Fruit fly (Drosophila melanogaster) ovary, adult (tissue): Measurements from ENCODE around the gene CG12278.

Experiments used
- CG17801 ChIP-seq: fragments of 200-800 bp; optimal IDR thresholded peaks from 2 replicates; lab custom pipeline; 2019; ENCODE audit warnings: missing biosample characterization, mild to moderate bottlenecking, missing genetic modification characterization, moderate library complexity; ENCODE audit not compliant: partially characterized antibody

Gene CG12278

DNA sequence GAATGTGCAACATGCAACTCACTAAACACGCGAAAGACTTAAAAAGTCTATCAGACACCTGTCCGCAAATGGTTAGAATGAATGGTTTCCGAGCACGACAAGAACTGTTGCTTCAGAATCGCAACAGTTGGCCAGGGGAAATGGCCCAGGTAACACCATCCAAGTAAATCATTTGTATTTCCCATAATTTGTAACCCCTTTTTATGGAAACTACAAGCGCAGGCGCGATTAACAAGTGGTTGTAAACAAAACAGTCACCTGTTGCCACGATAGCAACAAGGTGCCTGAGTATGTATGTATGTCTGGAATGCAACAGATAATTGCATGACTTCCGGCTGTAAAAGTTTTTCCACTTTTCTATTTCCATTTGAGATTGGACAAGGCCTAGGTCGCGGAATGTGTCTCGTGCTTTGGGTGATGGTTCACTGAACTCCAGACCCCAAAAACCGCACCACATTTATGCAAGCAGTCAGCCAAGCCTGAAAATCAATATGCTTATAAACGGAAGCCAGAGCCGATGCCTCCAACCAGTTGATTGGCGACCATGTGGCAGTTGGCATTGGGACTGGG is at the start of gene CG12278:
TSS of gene CG12278 (plus strand) at position 520 of the 570 bp plus-strand sequence.
- TF ChIP-seq CG17801 (GFP tag; lab: Kevin White, UChicago) = no peak

DNA sequence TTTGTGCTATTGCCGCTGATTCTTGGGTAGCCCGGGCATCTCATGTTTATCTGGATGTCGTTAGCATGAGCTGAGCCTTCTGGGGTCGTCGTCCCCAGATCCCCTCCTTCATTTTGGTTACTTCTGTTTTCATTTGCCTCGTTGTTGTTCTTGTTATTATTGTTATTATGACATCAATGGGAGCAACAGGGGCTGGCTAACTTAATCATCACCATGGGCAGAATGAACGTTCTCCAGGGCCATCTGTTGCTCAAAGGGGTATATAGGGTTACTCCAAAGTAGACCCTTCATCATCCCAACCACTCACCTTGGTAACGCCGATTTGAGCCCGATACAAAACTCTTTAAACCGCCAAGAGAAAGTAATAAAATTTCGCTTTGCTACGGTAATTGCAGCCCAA is 45.5 kb upstream of the CG12278 start:
- no peak for TF ChIP-seq CG17801 (GFP tag; lab: Kevin White, UChicago)

DNA sequence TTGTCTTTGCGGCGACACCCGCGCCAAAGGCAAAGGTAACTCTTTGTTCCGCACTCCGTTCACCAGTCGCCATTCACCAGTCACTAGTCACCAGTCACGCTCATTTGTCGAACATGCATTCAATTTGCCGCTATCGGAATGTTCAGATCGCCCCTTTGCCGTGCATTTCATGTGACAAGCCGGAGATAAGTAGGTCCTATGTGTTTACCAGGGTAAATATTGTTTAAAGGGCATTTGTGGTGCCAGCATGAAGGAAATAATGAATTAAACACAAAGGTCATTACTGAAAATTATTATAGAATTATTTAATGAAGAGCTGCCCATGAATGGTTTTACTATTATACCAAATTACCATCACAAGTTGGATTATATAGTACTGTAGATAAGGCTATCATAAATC is 42.7 kb upstream of the CG12278 start:
- no peak for TF ChIP-seq CG17801 (GFP tag; lab: Kevin White, UChicago)

DNA sequence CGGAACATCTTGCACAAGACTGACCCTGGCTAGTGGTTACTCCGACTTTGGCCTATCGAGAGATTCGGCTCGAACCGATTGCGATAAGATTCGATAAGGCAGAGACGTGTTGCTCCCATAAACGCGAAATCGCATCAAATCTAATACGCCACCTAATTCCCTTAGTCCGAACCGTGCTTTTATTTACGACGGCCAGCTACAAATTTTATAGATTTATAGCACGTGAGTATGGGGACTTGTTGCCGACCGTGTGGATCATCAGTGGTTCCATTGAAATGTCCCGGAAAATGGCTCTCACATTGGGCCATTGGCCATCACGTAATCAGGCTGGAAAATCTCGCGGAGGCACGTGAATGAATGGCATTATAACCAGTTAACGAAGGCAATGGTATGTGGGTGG is 36.9 kb upstream of the CG12278 start, which contains the start of gene Alp5:
TSS of gene Alp5 (minus strand) at position 24 of the 400 bp plus-strand sequence.
- no peak for TF ChIP-seq CG17801 (GFP tag; lab: Kevin White, UChicago)

DNA sequence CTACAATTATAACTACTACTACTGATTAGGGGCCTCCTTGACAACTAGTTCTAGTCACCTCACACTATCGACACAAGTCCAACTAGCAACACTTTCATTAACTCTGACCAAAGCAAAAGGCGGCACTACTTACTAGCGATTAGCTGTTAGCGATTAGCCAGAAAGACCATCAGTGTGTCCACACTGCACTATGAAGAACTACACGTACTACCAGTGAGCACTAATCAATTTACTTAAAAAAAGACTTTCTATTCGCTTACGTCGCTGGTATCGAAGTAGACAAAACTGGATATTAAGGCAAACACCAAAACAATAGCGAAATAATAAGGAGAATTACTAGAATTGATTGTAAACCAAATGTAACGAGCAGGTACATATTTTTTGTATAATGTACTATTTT is 30.1 kb upstream of the CG12278 start:
- TF ChIP-seq CG17801 (GFP tag; lab: Kevin White, UChicago) = no peak

DNA sequence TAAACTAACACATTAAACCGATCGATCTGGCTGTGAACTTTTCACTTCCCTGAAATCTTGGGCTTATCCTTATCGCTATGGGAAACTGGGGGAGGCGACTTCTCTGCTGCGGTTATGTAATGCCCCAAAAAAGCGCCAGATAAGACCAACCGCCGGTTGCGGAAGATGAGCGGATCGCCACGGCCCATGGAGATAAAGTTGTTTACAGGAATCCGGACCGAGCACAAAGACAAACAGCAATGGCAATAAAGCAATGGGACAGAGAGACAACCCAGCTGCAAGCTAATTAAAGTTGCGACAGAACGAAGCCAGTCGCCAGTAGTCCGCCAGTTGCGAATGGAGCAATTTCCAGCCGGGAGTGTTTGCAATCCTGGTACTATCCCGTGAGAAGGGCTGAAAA is 28.2 kb upstream of the CG12278 start, which contains the start of gene CG5697:
TSS of gene CG5697 (plus strand) at position 314 of the 400 bp plus-strand sequence.
- TF ChIP-seq CG17801 (GFP tag; lab: Kevin White, UChicago) = no peak

DNA sequence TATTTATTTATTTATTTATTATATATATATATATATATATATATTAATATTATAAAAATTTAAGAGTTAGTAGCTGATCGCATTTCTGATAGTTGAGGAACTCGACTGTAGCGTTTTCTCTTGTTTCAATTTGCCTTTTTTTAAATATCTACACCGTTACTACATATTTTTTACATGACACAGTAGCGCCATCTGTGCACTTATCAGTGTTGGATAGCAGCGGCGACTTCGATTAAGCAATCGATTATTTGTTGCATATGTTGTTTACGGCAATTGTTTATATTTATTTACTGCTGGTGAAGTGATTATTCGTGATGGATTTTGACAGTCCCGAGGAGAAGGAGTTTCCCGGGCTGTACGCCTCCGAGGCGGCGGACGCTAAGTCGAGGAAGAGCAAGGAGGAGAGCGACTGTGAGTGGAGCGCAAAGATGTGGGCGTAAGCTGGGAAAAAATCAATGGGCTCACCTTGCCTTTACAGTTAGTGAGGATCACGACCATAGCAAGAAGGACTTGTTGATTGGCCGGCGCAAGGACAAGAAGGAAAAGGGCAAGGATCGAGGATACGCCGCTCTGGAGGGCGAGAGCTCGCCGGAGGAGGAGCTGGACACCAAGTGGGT is 26.3 kb upstream of the CG12278 start, which contains the start of gene Rlip:
TSS of gene Rlip (plus strand) at position 221 of the 617 bp plus-strand sequence.
- peak; percentile 69 for TF ChIP-seq CG17801 (GFP tag; lab: Kevin White, UChicago)

DNA sequence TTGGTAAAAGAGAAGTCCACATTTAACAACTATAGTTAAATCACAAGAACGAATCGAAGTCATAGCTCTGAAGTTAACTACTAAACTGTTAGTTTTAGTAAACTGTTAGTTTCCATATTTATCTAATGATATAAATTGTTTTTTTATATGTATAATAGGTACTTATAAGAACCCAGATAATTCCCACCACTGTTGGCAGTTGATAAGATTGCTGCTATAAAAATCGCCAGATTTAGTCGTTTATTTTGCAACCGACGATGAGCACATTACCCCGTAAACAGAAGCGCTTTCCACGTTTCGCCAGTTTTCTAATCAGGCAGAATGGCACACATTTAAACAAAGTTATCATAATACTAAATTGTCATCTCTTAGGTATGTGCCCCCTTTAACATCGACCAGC is 24.8 kb upstream of the CG12278 start:
- no peak for TF ChIP-seq CG17801 (GFP tag; lab: Kevin White, UChicago)

DNA sequence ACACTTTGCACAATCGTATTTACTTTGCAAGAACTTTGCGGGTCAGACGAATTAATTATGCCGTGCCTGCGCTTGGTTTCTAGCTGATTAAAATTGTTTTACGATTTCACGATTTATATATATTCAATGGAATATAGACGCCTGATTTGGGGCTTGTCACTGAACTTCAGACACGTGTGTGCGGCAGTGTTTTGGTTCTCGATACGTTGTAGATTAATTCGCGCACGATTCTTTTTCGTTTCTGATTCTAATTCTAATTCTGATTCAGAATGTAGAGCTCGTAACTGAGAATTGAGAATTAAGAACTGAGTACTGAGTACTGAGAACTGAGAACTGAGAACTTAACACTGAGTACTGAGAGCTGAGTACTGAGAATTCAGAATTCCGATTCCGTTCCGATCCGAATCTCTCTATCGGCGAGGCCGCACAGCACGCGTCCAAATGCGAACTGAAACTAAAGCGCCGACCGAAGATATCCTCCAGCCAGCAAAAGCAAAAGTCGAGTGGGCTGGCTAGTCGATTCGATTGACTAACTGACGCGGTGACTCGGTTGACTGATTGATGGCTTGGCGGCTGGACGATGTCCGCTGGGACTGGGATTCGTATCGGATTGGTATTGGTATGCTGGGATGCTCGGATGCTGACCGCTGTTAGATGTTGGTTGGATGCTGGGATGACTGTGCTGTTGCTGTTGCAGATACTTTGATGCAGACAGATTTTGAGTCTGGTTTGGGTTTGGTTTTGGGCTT is 20.9 kb upstream of the CG12278 start:
- TF ChIP-seq CG17801 (GFP tag; lab: Kevin White, UChicago) = no peak

DNA sequence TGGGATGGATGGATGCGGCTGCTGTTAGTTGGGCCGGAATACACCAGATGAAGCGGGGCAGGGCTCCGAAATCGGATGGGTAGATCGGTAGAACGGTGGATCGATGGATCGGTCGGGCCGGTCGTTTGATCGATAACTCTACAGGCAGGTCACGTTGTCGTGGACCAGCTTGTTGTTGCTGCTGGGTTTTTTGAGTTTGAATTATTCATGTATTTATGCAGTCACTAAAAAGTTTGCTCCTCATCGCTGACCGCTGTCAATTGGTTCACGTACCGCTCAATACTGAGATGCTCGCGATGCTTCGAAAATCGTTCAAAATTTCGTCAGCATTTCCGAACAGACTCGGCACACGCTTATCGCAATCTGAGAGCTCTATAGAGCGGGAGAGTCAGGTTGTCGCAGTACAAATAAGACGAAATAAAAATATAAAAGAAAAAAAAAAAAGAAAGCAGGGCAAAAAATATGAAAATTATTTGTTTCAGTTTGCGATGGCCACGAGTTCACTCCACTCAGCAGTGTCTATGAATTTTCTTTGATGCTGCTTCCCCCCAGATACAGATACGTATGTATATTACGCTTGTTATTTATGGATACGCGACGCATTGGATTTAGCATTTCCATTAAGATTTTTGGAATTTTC is 19.8 kb upstream of the CG12278 start, which contains the start of gene peg:
TSS of gene peg (minus strand) at position 262 of the 640 bp plus-strand sequence.
- no peak for TF ChIP-seq CG17801 (GFP tag; lab: Kevin White, UChicago)

DNA sequence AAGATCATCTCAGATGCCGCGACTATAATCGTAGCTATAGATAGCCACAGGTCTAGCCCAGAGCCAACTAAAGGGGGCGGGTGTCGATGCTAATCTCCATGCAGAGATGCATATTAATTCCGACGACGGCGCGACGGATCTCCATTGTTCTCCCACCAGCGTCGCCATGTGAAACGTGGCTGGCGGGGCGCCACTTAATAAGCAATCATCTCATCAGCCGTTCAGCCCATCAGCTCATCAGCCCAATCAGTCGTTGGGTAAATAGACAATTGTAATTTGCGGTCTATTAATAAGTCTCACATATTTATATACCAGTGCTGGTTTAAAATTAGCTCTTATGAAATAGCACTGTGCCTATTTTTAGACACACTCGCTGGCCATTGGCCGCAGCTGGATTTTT is 18.4 kb upstream of the CG12278 start:
- no peak for TF ChIP-seq CG17801 (GFP tag; lab: Kevin White, UChicago)

DNA sequence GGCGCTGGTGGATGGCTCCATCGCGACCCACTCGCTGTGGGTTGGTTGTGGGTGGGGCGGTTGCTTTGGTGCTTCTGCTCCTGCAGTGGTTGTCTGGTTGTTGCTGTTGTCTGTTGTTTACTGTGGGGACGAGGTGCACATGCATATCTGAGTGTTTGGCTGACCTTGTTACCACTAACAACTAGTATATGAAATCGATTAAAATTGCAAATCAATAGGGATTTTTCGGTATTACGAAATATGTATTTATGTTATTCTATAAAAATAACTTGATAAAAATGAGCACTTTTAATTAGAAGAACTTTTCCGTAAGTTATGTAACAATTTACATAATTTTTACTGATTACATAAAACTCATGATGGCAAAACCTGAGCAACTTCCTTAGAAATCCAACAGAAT is 1.5 kb upstream of the CG12278 start, which contains the start of gene Dhc93AB:
TSS of gene Dhc93AB (minus strand) at position 101 of the 400 bp plus-strand sequence.
- no peak for TF ChIP-seq CG17801 (GFP tag; lab: Kevin White, UChicago)

DNA sequence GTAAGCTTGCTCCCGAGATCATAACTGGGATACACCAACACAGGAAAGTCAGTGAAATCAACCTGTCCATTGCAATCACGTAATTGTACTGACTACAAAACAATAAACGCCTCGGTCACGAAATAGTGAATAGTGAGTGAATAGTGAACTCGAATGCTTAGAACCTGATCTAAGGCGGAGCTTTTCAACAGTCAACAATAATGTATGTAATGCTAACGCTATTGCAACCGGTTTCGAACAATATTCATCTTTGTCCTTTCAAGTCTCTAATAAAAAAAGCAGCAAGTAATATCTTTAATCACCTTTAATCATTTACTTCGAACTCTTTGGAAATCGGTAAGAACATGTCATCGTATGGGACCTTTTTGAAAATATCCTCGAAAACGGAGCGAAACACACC is 1.9 kb downstream of the CG12278 start, which contains the start of gene CG31189:
TSS of gene CG31189 (minus strand) at position 101 of the 400 bp plus-strand sequence.
- no peak for TF ChIP-seq CG17801 (GFP tag; lab: Kevin White, UChicago)

DNA sequence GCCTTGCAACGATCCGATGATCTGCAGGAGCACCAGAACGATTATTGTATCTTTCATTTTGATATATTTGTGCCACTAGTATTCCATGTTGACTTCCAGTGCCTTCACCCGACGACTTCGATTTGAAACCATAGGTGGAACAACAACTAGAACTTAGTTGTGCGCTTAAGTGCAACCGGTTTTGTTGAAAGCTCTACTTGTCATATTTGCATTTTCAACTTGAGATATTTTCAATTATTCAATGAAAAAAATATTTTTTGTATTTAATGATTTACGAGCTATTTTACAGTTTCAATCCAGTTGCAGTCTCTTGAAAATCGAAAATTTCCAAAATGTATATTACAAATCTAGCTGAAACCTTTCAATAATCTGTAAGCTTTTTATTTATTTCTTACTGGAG is 3.1 kb downstream of the CG12278 start, which contains the start of gene CG31207:
TSS of gene CG31207 (minus strand) at position 101 of the 400 bp plus-strand sequence.
- no peak for TF ChIP-seq CG17801 (GFP tag; lab: Kevin White, UChicago)

DNA sequence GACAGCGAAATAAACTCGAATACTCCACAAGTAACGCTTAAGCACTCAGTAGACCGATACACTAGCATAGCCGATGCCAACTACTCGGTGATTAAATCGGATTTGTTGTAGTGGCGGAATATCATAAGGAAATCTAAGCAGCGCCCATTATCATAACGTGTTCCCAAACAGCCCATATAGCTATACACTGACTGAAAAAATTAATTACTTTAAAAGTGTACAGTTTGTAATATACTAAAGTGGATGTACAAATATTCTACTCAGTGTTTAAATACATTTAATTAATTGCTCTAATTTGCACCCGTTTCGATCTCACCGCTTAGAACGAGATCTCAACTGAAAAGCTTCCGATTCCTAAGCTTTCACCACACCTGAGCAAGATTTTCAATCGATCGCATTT is 4.9 kb downstream of the CG12278 start, which contains the start of gene CG7079:
TSS of gene CG7079 (minus strand) at position 101 of the 400 bp plus-strand sequence.
- TF ChIP-seq CG17801 (GFP tag; lab: Kevin White, UChicago) = no peak
